Worm (Caenorhabditis elegans) whole organism, dauer: ENCODE data around the gene Y38C1BA.4.

Experiments
- unc-62 ChIP-seq: sonication (generic microtip); optimal IDR thresholded peaks from 2 replicates; lab custom pipeline; 2017; ENCODE audit warnings: missing biosample characterization, missing genetic modification reagents, missing genetic modification characterization

Gene Y38C1BA.4

ce11 chrIV:1821550-1821949 is at the start of gene Y38C1BA.4:
Y38C1BA.4 (plus strand) TSS chrIV:1821850.
- no peak for TF ChIP-seq unc-62

- no peak for TF ChIP-seq unc-62
Measured at ce11 chrIV:1781559-1781958, 40.1 kb upstream of the Y38C1BA.4 start, which contains the start of gene frpr-19. frpr-19 (minus strand) TSS chrIV:1781659.

ce11 chrIV:1785156-1785555 is 36.5 kb upstream of the Y38C1BA.4 start:
- no peak for TF ChIP-seq unc-62

ce11 chrIV:1790677-1791076 is 31.0 kb upstream of the Y38C1BA.4 start:
- TF ChIP-seq unc-62 = no peak

- no peak for TF ChIP-seq unc-62
Measured at ce11 chrIV:1791775-1792174, 29.9 kb upstream of the Y38C1BA.4 start.

- no peak for TF ChIP-seq unc-62
Measured at ce11 chrIV:1803882-1804281, 17.8 kb upstream of the Y38C1BA.4 start, which contains the start of gene Y38C1BA.1. Y38C1BA.1 (minus strand) TSS chrIV:1803982.

ce11 chrIV:1804613-1805012 is 17.0 kb upstream of the Y38C1BA.4 start:
- TF ChIP-seq unc-62 = no peak

ce11 chrIV:1813869-1814268 is 7.8 kb upstream of the Y38C1BA.4 start:
- TF ChIP-seq unc-62 = no peak

ce11 chrIV:1814764-1815518 is 6.7 kb upstream of the Y38C1BA.4 start, which contains the start of gene snn-1:
snn-1 (minus strand) TSS chrIV:1815118.
- no peak for TF ChIP-seq unc-62

ce11 chrIV:1816238-1816637 is 5.4 kb upstream of the Y38C1BA.4 start:
- TF ChIP-seq unc-62 = no peak

ce11 chrIV:1818467-1819076 is 3.1 kb upstream of the Y38C1BA.4 start:
- TF ChIP-seq unc-62 = no peak

ce11 chrIV:1820153-1820552 is 1.5 kb upstream of the Y38C1BA.4 start, which contains the start of gene col-109:
col-109 (minus strand) TSS chrIV:1820253.
- no peak for TF ChIP-seq unc-62

ce11 chrIV:1824065-1824531 is 2.4 kb downstream of the Y38C1BA.4 start, which contains the start of gene cmk-1:
cmk-1 (plus strand) TSS chrIV:1824481.
- TF ChIP-seq unc-62 = no peak

ce11 chrIV:1825789-1826188 is 4.1 kb downstream of the Y38C1BA.4 start:
- TF ChIP-seq unc-62 = no peak

- TF ChIP-seq unc-62 = no peak
Measured at ce11 chrIV:1826737-1827136, 5.1 kb downstream of the Y38C1BA.4 start.

ce11 chrIV:1827362-1827761 is 5.7 kb downstream of the Y38C1BA.4 start:
- TF ChIP-seq unc-62 = no peak

- no peak for TF ChIP-seq unc-62
Measured at ce11 chrIV:1833115-1833514, 11.5 kb downstream of the Y38C1BA.4 start.

- TF ChIP-seq unc-62 = no peak
Measured at ce11 chrIV:1834242-1834641, 12.6 kb downstream of the Y38C1BA.4 start, which contains the start of gene ccm-2. ccm-2 (plus strand) TSS chrIV:1834628.
